Fruit fly (Drosophila melanogaster): ENCODE results near the gene CG14668.

CG14668 gene

dm6 chr3R:5392621-5393020 is 5.2 kb upstream of the CG14668 start, which contains the start of gene kkv:
Gene kkv, minus strand, starts transcription at chr3R:5392866.
- no peak for TF ChIP-seq pan (optimal IDR thresholded peaks at IDR 0.05)
- TF ChIP-seq usp (GFP tag; optimal IDR thresholded peaks at IDR 0.05): no peak
- TF ChIP-seq EcR (GFP tag; optimal IDR thresholded peaks at IDR 0.05): no peak
- no peak for TF ChIP-seq CG8478 (optimal IDR thresholded peaks at IDR 0.05)

- no peak for TF ChIP-seq pan (optimal IDR thresholded peaks at IDR 0.05)
- TF ChIP-seq psq (optimal IDR thresholded peaks at IDR 0.05): no peak
- TF ChIP-seq EcR (GFP tag; optimal IDR thresholded peaks at IDR 0.05): no peak
- TF ChIP-seq usp (GFP tag; optimal IDR thresholded peaks at IDR 0.05): no peak
- no peak for TF ChIP-seq Dll (optimal IDR thresholded peaks at IDR 0.05)
- no peak for TF ChIP-seq CG8478 (optimal IDR thresholded peaks at IDR 0.05)
Measured at dm6 chr3R:5392033-5392432, 4.6 kb upstream of the CG14668 start.

- no peak for TF ChIP-seq EcR (GFP tag; optimal IDR thresholded peaks at IDR 0.05)
- no peak for TF ChIP-seq Dll (optimal IDR thresholded peaks at IDR 0.05)
- TF ChIP-seq psq (optimal IDR thresholded peaks at IDR 0.05): no peak
- no peak for TF ChIP-seq usp (GFP tag; optimal IDR thresholded peaks at IDR 0.05)
- no peak for TF ChIP-seq CG8478 (optimal IDR thresholded peaks at IDR 0.05)
- TF ChIP-seq pan (optimal IDR thresholded peaks at IDR 0.05): no peak
Measured at dm6 chr3R:5390095-5390663, 2.7 kb upstream of the CG14668 start.

dm6 chr3R:5389435-5389834 is 2.0 kb upstream of the CG14668 start:
- TF ChIP-seq CG8478 (optimal IDR thresholded peaks at IDR 0.05) (no peak), EcR (GFP tag; optimal IDR thresholded peaks at IDR 0.05) (no peak), usp (GFP tag; optimal IDR thresholded peaks at IDR 0.05) (no peak), psq (optimal IDR thresholded peaks at IDR 0.05) (no peak), Dll (optimal IDR thresholded peaks at IDR 0.05) (no peak), pan (optimal IDR thresholded peaks at IDR 0.05) (no peak)

- TF ChIP-seq usp (GFP tag; optimal IDR thresholded peaks at IDR 0.05) (no peak), pan (optimal IDR thresholded peaks at IDR 0.05) (no peak), EcR (GFP tag; optimal IDR thresholded peaks at IDR 0.05) (no peak), CG8478 (optimal IDR thresholded peaks at IDR 0.05) (no peak), Dll (optimal IDR thresholded peaks at IDR 0.05) (no peak), psq (optimal IDR thresholded peaks at IDR 0.05) (no peak)
Measured at dm6 chr3R:5389034-5389433, 1.6 kb upstream of the CG14668 start.

- TF ChIP-seq psq (optimal IDR thresholded peaks at IDR 0.05): no peak
- TF ChIP-seq pan (optimal IDR thresholded peaks at IDR 0.05): no peak
- no peak for TF ChIP-seq CG8478 (optimal IDR thresholded peaks at IDR 0.05)
- TF ChIP-seq EcR (GFP tag; optimal IDR thresholded peaks at IDR 0.05): no peak
- no peak for TF ChIP-seq Dll (optimal IDR thresholded peaks at IDR 0.05)
- no peak for TF ChIP-seq usp (GFP tag; optimal IDR thresholded peaks at IDR 0.05)
Measured at dm6 chr3R:5387996-5388395, 532 bp upstream of the CG14668 start.

dm6 chr3R:5385761-5386160 is 1.7 kb downstream of the CG14668 start:
- TF ChIP-seq usp (GFP tag; optimal IDR thresholded peaks at IDR 0.05) (no peak), psq (optimal IDR thresholded peaks at IDR 0.05) (no peak), EcR (GFP tag; optimal IDR thresholded peaks at IDR 0.05) (no peak), Dll (optimal IDR thresholded peaks at IDR 0.05) (no peak), CG8478 (optimal IDR thresholded peaks at IDR 0.05) (no peak), pan (optimal IDR thresholded peaks at IDR 0.05) (no peak)

dm6 chr3R:5376612-5377011 is 10.9 kb downstream of the CG14668 start, which contains the start of gene 7B2:
Gene 7B2, plus strand, starts transcription at chr3R:5376780.
- TF ChIP-seq psq (optimal IDR thresholded peaks at IDR 0.05) (no peak), EcR (GFP tag; optimal IDR thresholded peaks at IDR 0.05) (no peak), usp (GFP tag; optimal IDR thresholded peaks at IDR 0.05) (no peak), pan (optimal IDR thresholded peaks at IDR 0.05) (no peak)

- TF ChIP-seq Dll (optimal IDR thresholded peaks at IDR 0.05) (no peak), CG8478 (optimal IDR thresholded peaks at IDR 0.05) (no peak), psq (optimal IDR thresholded peaks at IDR 0.05) (no peak), pan (optimal IDR thresholded peaks at IDR 0.05) (no peak), EcR (GFP tag; optimal IDR thresholded peaks at IDR 0.05) (no peak), usp (GFP tag; optimal IDR thresholded peaks at IDR 0.05) (no peak)
Measured at dm6 chr3R:5374720-5375119, 12.7 kb downstream of the CG14668 start, which contains the start of the genes hd and CG14667. Gene hd, minus strand, starts transcription at chr3R:5374962. Gene CG14667, plus strand, starts transcription at chr3R:5375022.

- TF ChIP-seq Dll (optimal IDR thresholded peaks at IDR 0.05) (no peak), EcR (GFP tag; optimal IDR thresholded peaks at IDR 0.05) (no peak), psq (optimal IDR thresholded peaks at IDR 0.05) (peak; percentile 28)
Measured at dm6 chr3R:5371563-5371962, 15.9 kb downstream of the CG14668 start, which contains the start of gene Polr2F. Gene Polr2F, plus strand, starts transcription at chr3R:5371795.

- TF ChIP-seq usp (GFP tag; optimal IDR thresholded peaks at IDR 0.05) (no peak), psq (optimal IDR thresholded peaks at IDR 0.05) (no peak), CG8478 (optimal IDR thresholded peaks at IDR 0.05) (no peak), pan (optimal IDR thresholded peaks at IDR 0.05) (no peak), EcR (GFP tag; optimal IDR thresholded peaks at IDR 0.05) (no peak)
Measured at dm6 chr3R:5369490-5370001, 17.9 kb downstream of the CG14668 start, which contains the start of the genes CG31542 and CG34277. Gene CG31542, plus strand, starts transcription at chr3R:5369540. Gene CG34277, plus strand, starts transcription at chr3R:5369540.

dm6 chr3R:5368170-5368781 is 19.2 kb downstream of the CG14668 start, which contains the start of gene Cerk:
Gene Cerk, minus strand, starts transcription at chr3R:5368306.
- TF ChIP-seq Dll (optimal IDR thresholded peaks at IDR 0.05) (no peak), pan (optimal IDR thresholded peaks at IDR 0.05) (no peak), psq (optimal IDR thresholded peaks at IDR 0.05) (no peak), CG8478 (optimal IDR thresholded peaks at IDR 0.05) (no peak), usp (GFP tag; optimal IDR thresholded peaks at IDR 0.05) (no peak), EcR (GFP tag; optimal IDR thresholded peaks at IDR 0.05) (no peak)
